Worm (Caenorhabditis elegans) whole organism, L1 larva: Measurements from ENCODE around the gene Y53F4B.39.

Experiments used
- C04F5.9 ChIP-seq: sonication (generic microtip); optimal IDR thresholded peaks from 2 replicates; lab custom pipeline; 2016; ENCODE audit warnings: missing genetic modification characterization, missing compliant biosample characterization
- C16A3.4 ChIP-seq: fragments of 150-350 bp; optimal IDR thresholded peaks from 2 replicates; lab custom pipeline; 2014; ENCODE audit warnings: missing biosample characterization, missing genetic modification characterization
- F16B12.6 ChIP-seq: fragments of 150-350 bp; optimal IDR thresholded peaks from 2 replicates; lab custom pipeline; 2014; ENCODE audit warnings: missing biosample characterization, missing genetic modification characterization
- aly-2 ChIP-seq: fragments of 150-350 bp; optimal IDR thresholded peaks from 2 replicates; lab custom pipeline; 2014; ENCODE audit warnings: missing biosample characterization, missing genetic modification characterization
- blmp-1 ChIP-seq: fragments of 150-350 bp; optimal IDR thresholded peaks from 2 replicates; lab custom pipeline; 2014; ENCODE audit warnings: missing biosample characterization, missing genetic modification characterization
- ceh-8 ChIP-seq: fragments of 200-800 bp; sonication (Bioruptor generic); optimal IDR thresholded peaks from 2 replicates; lab custom pipeline; 2018; ENCODE audit warnings: mild to moderate bottlenecking, missing genetic modification characterization, moderate library complexity, missing compliant biosample characterization
- ceh-82 ChIP-seq, 3 experiments: fragments of 150-350 bp in 1 of 3; sonication (generic microtip) in 2 of 3; optimal IDR thresholded peaks; 2 replicates each; lab custom pipeline; 2014 to 2017; ENCODE audit warnings: missing biosample characterization in 3 of 3, missing genetic modification characterization in 3 of 3
- ceh-88 ChIP-seq: fragments of 200-800 bp; sonication (Bioruptor generic); IDR thresholded peaks from 2 replicates; pipeline ENCODE4 v1.3.6; 2022; ENCODE audit warnings: missing genetic modification characterization, missing compliant biosample characterization
- ceh-90 ChIP-seq: sonication (generic microtip); optimal IDR thresholded peaks from 2 replicates; lab custom pipeline; 2016; ENCODE audit warnings: missing genetic modification characterization, missing compliant biosample characterization
- ces-1 ChIP-seq: fragments of 150-350 bp; optimal IDR thresholded peaks from 2 replicates; lab custom pipeline; 2014; ENCODE audit warnings: missing biosample characterization, missing genetic modification reagents, missing genetic modification characterization
- dsc-1 ChIP-seq: sonication (generic microtip); optimal IDR thresholded peaks from 2 replicates; lab custom pipeline; 2016; ENCODE audit warnings: mild to moderate bottlenecking, missing genetic modification characterization, missing compliant biosample characterization
- efl-1 ChIP-seq, 4 experiments: fragments of 150-350 bp; optimal IDR thresholded peaks in 3 of 4; peaks in 1 of 4; 1 replicate in 1 of 4; 2 replicates in 3 of 4; lab custom pipeline; 2014; ENCODE audit warnings: missing biosample characterization in 2 of 4, missing genetic modification characterization in 2 of 4, missing genetic modification reagents in 2 of 4
- egl-27 ChIP-seq, 2 experiments: fragments of 150-350 bp in 1 of 2; sonication (generic microtip); optimal IDR thresholded peaks; 3 replicates each; lab custom pipeline; 2017 to 2018; ENCODE audit warnings: missing biosample characterization in 2 of 2, missing genetic modification characterization in 2 of 2, missing genetic modification reagents in 2 of 2
- elt-2 ChIP-seq: sonication (generic microtip); optimal IDR thresholded peaks from 2 replicates; lab custom pipeline; 2016; ENCODE audit warnings: missing genetic modification characterization, mild to moderate bottlenecking, inconsistent platforms, missing compliant biosample characterization, missing genetic modification reagents
- elt-3 ChIP-seq, 6 experiments: fragments of 150-350 bp in 1 of 6; sonication (generic microtip); optimal IDR thresholded peaks; 2 replicates each; lab custom pipeline; 2017 to 2018; ENCODE audit warnings: missing biosample characterization in 6 of 6, missing genetic modification characterization in 6 of 6, inconsistent platforms in 1 of 6
- ets-5 ChIP-seq: fragments of 200-800 bp; sonication (Bioruptor generic); IDR thresholded peaks from 2 replicates; pipeline ENCODE4 v1.3.6; 2022; ENCODE audit warnings: missing genetic modification characterization, missing compliant biosample characterization
- fkh-10 ChIP-seq: sonication (generic microtip); optimal IDR thresholded peaks from 2 replicates; lab custom pipeline; 2017; ENCODE audit warnings: missing biosample characterization, missing genetic modification reagents, missing genetic modification characterization
- grh-1 ChIP-seq: fragments of 200-800 bp; sonication (Bioruptor generic); IDR thresholded peaks from 2 replicates; pipeline ENCODE4 v1.3.6; 2022; ENCODE audit warnings: missing genetic modification reagents, missing genetic modification characterization, missing compliant biosample characterization
- hlh-17 ChIP-seq: fragments of 200-800 bp; sonication (Bioruptor generic); optimal IDR thresholded peaks from 2 replicates; lab custom pipeline; 2018; ENCODE audit warnings: missing genetic modification characterization, mild to moderate bottlenecking, missing compliant biosample characterization, moderate library complexity, borderline replicate concordance
- hlh-4 ChIP-seq: sonication (generic microtip); optimal IDR thresholded peaks from 2 replicates; lab custom pipeline; 2016; ENCODE audit warnings: mild to moderate bottlenecking, missing genetic modification characterization, missing compliant biosample characterization
- isw-1 ChIP-seq: fragments of 200-800 bp; sonication (Bioruptor generic); IDR thresholded peaks from 2 replicates; pipeline ENCODE4 v1.3.6; 2022; ENCODE audit warnings: missing genetic modification characterization, missing compliant biosample characterization
- jun-1 ChIP-seq: fragments of 150-350 bp; optimal IDR thresholded peaks from 2 replicates; lab custom pipeline; 2014; ENCODE audit warnings: missing biosample characterization, missing genetic modification reagents, missing genetic modification characterization
- lin-35 ChIP-seq, 2 experiments: fragments of 150-350 bp; optimal IDR thresholded peaks; 2 replicates each; lab custom pipeline; 2014; ENCODE audit warnings: missing biosample characterization in 2 of 2, missing genetic modification characterization in 2 of 2, missing genetic modification reagents in 2 of 2
- lsy-2 ChIP-seq, 2 experiments: fragments of 150-350 bp; optimal IDR thresholded peaks; 2 replicates each; lab custom pipeline; 2014; ENCODE audit warnings: missing biosample characterization in 2 of 2, missing genetic modification characterization in 2 of 2
- mab-9 ChIP-seq: fragments of 200-800 bp; sonication (Bioruptor generic); IDR thresholded peaks from 2 replicates; pipeline ENCODE4 v1.3.6; 2022; ENCODE audit warnings: missing genetic modification reagents, missing genetic modification characterization, missing compliant biosample characterization
- mdl-1 ChIP-seq, 2 experiments: fragments of 150-350 bp; optimal IDR thresholded peaks; 2 replicates each; lab custom pipeline; 2014 to 2017; ENCODE audit warnings: missing biosample characterization in 2 of 2, missing genetic modification characterization in 2 of 2, inconsistent platforms in 1 of 2
- mef-2 ChIP-seq: fragments of 150-350 bp; optimal IDR thresholded peaks from 2 replicates; lab custom pipeline; 2014; ENCODE audit warnings: missing biosample characterization, missing genetic modification characterization
- mep-1 ChIP-seq: fragments of 150-350 bp; optimal IDR thresholded peaks from 2 replicates; lab custom pipeline; 2014; ENCODE audit warnings: missing biosample characterization, missing genetic modification characterization
- nhr-11 ChIP-seq: fragments of 150-350 bp; optimal IDR thresholded peaks from 2 replicates; lab custom pipeline; 2014; ENCODE audit warnings: missing biosample characterization, missing genetic modification characterization
- nhr-12 ChIP-seq: sonication (generic microtip); optimal IDR thresholded peaks from 2 replicates; lab custom pipeline; 2017; ENCODE audit warnings: missing biosample characterization, missing genetic modification characterization
- nhr-19 ChIP-seq: fragments of 200-800 bp; sonication (Bioruptor generic); conservative IDR thresholded peaks from 2 replicates; pipeline ENCODE4 v1.3.6; 2022; ENCODE audit warnings: missing genetic modification characterization, missing compliant biosample characterization
- nhr-47 ChIP-seq: sonication (generic microtip); optimal IDR thresholded peaks from 2 replicates; lab custom pipeline; 2016; ENCODE audit warnings: mild to moderate bottlenecking, missing genetic modification characterization, moderate library complexity, missing compliant biosample characterization
- nhr-71 ChIP-seq: sonication (generic microtip); optimal IDR thresholded peaks from 2 replicates; lab custom pipeline; 2016; ENCODE audit warnings: mild to moderate bottlenecking, missing genetic modification characterization, moderate library complexity, missing compliant biosample characterization
- nhr-76 ChIP-seq: sonication (generic microtip); optimal IDR thresholded peaks from 2 replicates; lab custom pipeline; 2017; ENCODE audit warnings: missing biosample characterization, missing genetic modification characterization
- nhr-85 ChIP-seq: sonication (generic microtip); peaks from one replicate; lab custom pipeline; 2016; ENCODE audit warnings: missing genetic modification characterization, inconsistent platforms, missing compliant biosample characterization
- nhr-90 ChIP-seq: sonication (generic microtip); optimal IDR thresholded peaks from 2 replicates; lab custom pipeline; 2016; ENCODE audit warnings: mild to moderate bottlenecking, missing genetic modification characterization, missing compliant biosample characterization; ENCODE audit not compliant: poor library complexity
- pax-3 ChIP-seq: fragments of 200-800 bp; sonication (Bioruptor generic); optimal IDR thresholded peaks from 2 replicates; lab custom pipeline; 2018; ENCODE audit warnings: mild to moderate bottlenecking, missing genetic modification characterization, moderate library complexity, missing compliant biosample characterization
- rnt-1 ChIP-seq: sonication (generic microtip); optimal IDR thresholded peaks from 2 replicates; lab custom pipeline; 2016; ENCODE audit warnings: mild to moderate bottlenecking, missing genetic modification characterization, moderate library complexity, missing compliant biosample characterization
- skn-1 ChIP-seq: fragments of 150-350 bp; optimal IDR thresholded peaks from 2 replicates; lab custom pipeline; 2014; ENCODE audit warnings: missing biosample characterization, missing genetic modification characterization
- snpc-4 ChIP-seq: fragments of 150-350 bp; optimal IDR thresholded peaks from 2 replicates; lab custom pipeline; 2014; ENCODE audit warnings: missing biosample characterization, missing genetic modification characterization
- snu-23 ChIP-seq: sonication (generic microtip); optimal IDR thresholded peaks from 2 replicates; lab custom pipeline; 2016; ENCODE audit warnings: missing genetic modification characterization, missing compliant biosample characterization
- sox-4 ChIP-seq: sonication (generic microtip); optimal IDR thresholded peaks from 2 replicates; lab custom pipeline; 2016; ENCODE audit warnings: missing genetic modification characterization, missing compliant biosample characterization
- sptf-1 ChIP-seq: fragments of 150-350 bp; optimal IDR thresholded peaks from 2 replicates; lab custom pipeline; 2014; ENCODE audit warnings: missing biosample characterization, missing genetic modification characterization
- swsn-7 ChIP-seq: sonication (generic microtip); optimal IDR thresholded peaks from 2 replicates; lab custom pipeline; 2016; ENCODE audit warnings: missing genetic modification characterization, missing compliant biosample characterization
- unc-130 ChIP-seq: fragments of 150-350 bp; optimal IDR thresholded peaks from 2 replicates; lab custom pipeline; 2017; ENCODE audit warnings: missing biosample characterization, missing genetic modification characterization, inconsistent platforms
- unc-98 ChIP-seq: fragments of 200-800 bp; sonication (Bioruptor generic); IDR thresholded peaks from 2 replicates; pipeline ENCODE4 v1.3.6; 2022; ENCODE audit warnings: missing genetic modification characterization, missing compliant biosample characterization
- vab-15 ChIP-seq: sonication (generic microtip); optimal IDR thresholded peaks from 2 replicates; lab custom pipeline; 2017; ENCODE audit warnings: missing genotype, mild to moderate bottlenecking, missing genetic modification characterization, missing compliant biosample characterization
- zag-1 ChIP-seq: fragments of 150-350 bp; optimal IDR thresholded peaks from 2 replicates; lab custom pipeline; 2014; ENCODE audit warnings: missing biosample characterization, missing genetic modification characterization
- ztf-11 ChIP-seq, 2 experiments: sonication (generic microtip); optimal IDR thresholded peaks; 2 replicates each; lab custom pipeline; 2016 to 2017; ENCODE audit warnings: missing genetic modification characterization in 2 of 2, missing biosample characterization in 1 of 2, missing compliant biosample characterization in 1 of 2
- ztf-4 ChIP-seq: fragments of 150-350 bp; optimal IDR thresholded peaks from 2 replicates; lab custom pipeline; 2014; ENCODE audit warnings: missing biosample characterization, missing genetic modification characterization

The Y53F4B.39 gene

DNA sequence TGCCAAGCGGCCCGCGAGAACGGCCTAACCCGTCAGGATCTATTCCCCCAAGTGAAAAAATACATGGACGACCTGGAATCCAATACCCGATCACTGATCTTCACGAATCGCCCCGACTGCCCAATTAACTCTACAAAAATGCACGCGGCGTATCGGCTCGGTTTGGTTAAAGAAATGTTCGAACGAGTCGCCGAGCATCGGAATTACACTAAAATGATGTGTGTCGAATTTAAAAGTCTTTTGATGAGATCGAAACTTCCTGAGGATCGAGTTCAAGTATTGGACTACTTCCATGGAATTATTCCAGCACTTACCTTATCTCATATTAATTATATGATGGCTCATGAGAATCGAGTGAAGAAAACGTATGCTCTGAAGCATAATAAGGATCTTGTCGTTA lies 2.8 kb upstream of the Y53F4B.39 start:
- no peak for TF ChIP-seq lin-35 (GFP tag; optimal IDR thresholded peaks at IDR 0.05; lab: Kevin White, UChicago)
- no peak for TF ChIP-seq lsy-2 (tag; optimal IDR thresholded peaks at IDR 0.05; lab: Kevin White, UChicago)
- no peak for TF ChIP-seq ets-5 (GFP tag; lab: Robert Waterston, UW)
- TF ChIP-seq egl-27 (tag; optimal IDR thresholded peaks at IDR 0.05; lab: Kevin White, UChicago) = no peak
- no peak for TF ChIP-seq mep-1 (tag; lab: Kevin White, UChicago)
- TF ChIP-seq aly-2 (tag; lab: Kevin White, UChicago) = no peak
- no peak for TF ChIP-seq sptf-1
- no peak for TF ChIP-seq C04F5.9 (tag; lab: Kevin White, UChicago)

DNA sequence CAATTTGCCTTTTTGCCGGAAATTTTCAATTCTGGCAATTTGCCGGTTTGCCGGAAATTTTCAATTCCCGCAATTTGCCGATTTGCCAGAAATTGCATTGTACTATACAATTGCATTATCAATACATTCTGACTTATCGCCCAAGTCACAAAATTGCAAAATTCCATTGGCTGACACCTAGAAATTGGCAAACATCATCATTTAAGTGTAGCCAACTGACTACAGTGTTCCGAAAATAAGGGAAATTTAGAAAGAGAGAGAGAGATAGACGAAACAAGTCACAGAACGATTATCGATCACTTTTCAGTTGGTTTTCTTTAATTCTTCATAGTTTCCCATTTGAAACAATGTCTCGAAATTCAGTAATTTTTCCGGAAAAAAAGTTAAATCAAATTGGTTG lies 1.4 kb downstream of the Y53F4B.39 start:
- TF ChIP-seq swsn-7 (tag; lab: Kevin White, UChicago) (no peak), skn-1 (tag; lab: Kevin White, UChicago) (no peak), mdl-1 (tag; optimal IDR thresholded peaks at IDR 0.05; lab: Kevin White, UChicago) (no peak), C04F5.9 (tag; lab: Kevin White, UChicago) (no peak), pax-3 (tag; lab: Kevin White, UChicago) (no peak), ets-5 (GFP tag; lab: Robert Waterston, UW) (no peak), mab-9 (no peak), ztf-4 (tag; lab: Kevin White, UChicago) (no peak), F16B12.6 (no peak), aly-2 (tag; lab: Kevin White, UChicago) (no peak), ztf-11 (tag; optimal IDR thresholded peaks at IDR 0.05; lab: Kevin White, UChicago) (no peak), nhr-85 (tag; lab: Kevin White, UChicago) (peak; percentile 59), nhr-76 (tag; lab: Kevin White, UChicago) (no peak), lin-35 (GFP tag; optimal IDR thresholded peaks at IDR 0.05; lab: Kevin White, UChicago) (peak in 1 of 2 experiments; percentile 54), egl-27 (tag; optimal IDR thresholded peaks at IDR 0.05; lab: Kevin White, UChicago) (no peak), nhr-19 (GFP tag; lab: Robert Waterston, UW) (peak; percentile 46), hlh-17 (no peak), nhr-90 (peak; percentile 12), ceh-82 (tag; optimal IDR thresholded peaks at IDR 0.05; lab: Kevin White, UChicago) (no peak), grh-1 (GFP tag; lab: Robert Waterston, UW) (no peak), elt-2 (tag; lab: Kevin White, UChicago) (peak; percentile 60), zag-1 (tag; lab: Kevin White, UChicago) (no peak), nhr-47 (tag; lab: Kevin White, UChicago) (no peak), vab-15 (no peak), ceh-90 (tag; lab: Kevin White, UChicago) (no peak), unc-130 (tag; lab: Kevin White, UChicago) (no peak), nhr-71 (tag; lab: Kevin White, UChicago) (peak; percentile 33), snpc-4 (no peak), C16A3.4 (tag; lab: Kevin White, UChicago) (peak; percentile 0), sox-4 (tag; lab: Kevin White, UChicago) (no peak), rnt-1 (tag; lab: Kevin White, UChicago) (no peak), unc-98 (GFP tag; lab: Robert Waterston, UW) (no peak), mep-1 (tag; lab: Kevin White, UChicago) (no peak), hlh-4 (tag; lab: Kevin White, UChicago) (no peak), efl-1 (optimal IDR thresholded peaks at IDR 0.05; lab: Kevin White, UChicago) (no peak), efl-1 (GFP tag; optimal IDR thresholded peaks at IDR 0.05 in 1 of 2; lab: Kevin White, UChicago) (peak in 1 of 2 experiments; percentile 78), nhr-11 (tag; lab: Kevin White, UChicago) (no peak), ceh-88 (GFP tag; lab: Robert Waterston, UW) (no peak), fkh-10 (no peak), elt-3 (tag; optimal IDR thresholded peaks at IDR 0.05; lab: Kevin White, UChicago) (peak in 1 of 6 experiments; percentile 4), dsc-1 (tag; lab: Kevin White, UChicago) (no peak), nhr-12 (no peak), jun-1 (tag; lab: Kevin White, UChicago) (no peak), ceh-8 (no peak), mef-2 (tag; lab: Kevin White, UChicago) (no peak), snu-23 (peak; percentile 50), isw-1 (GFP tag; lab: Robert Waterston, UW) (no peak), blmp-1 (peak; percentile 72), ces-1 (GFP tag; lab: Kevin White, UChicago) (no peak)
